Worm (Caenorhabditis elegans): ENCODE measurements around the gene ipla-7.

DNA sequence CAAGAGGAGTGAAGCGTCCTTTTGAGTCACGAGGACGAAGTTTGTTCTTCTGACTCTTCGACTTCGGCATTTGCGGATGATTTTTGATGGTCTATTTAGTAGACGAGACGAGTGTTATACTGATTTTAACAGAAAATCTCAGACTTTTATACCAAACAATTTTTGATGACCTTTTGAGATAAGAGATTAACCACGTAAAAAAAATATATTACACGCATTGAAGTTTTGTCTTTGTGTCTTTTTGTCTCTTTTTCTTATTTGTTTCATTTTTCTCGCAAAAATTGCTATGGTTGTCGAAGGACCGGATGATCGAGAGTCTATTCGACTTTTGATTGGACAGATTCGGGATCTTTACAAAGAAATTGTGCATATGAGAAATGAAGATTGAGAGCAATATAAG, 48.8 kb upstream of the ipla-7 start, which contains the start of gene spch-1:
- TF ChIP-seq lin-39 (tag; optimal IDR thresholded peaks at IDR 0.05) (no peak), elt-3 (tag; optimal IDR thresholded peaks at IDR 0.05) (no peak), unc-39 (tag; optimal IDR thresholded peaks at IDR 0.05) (no peak), nhr-12 (tag; optimal IDR thresholded peaks at IDR 0.05) (no peak), snpc-4 (tag; optimal IDR thresholded peaks at IDR 0.05) (no peak), zag-1 (tag; optimal IDR thresholded peaks at IDR 0.05) (no peak), fos-1 (tag; optimal IDR thresholded peaks at IDR 0.05) (no peak), egl-27 (tag; optimal IDR thresholded peaks at IDR 0.05) (no peak), F13H6.1 (tag; optimal IDR thresholded peaks at IDR 0.05) (no peak), lin-13 (GFP tag; optimal IDR thresholded peaks at IDR 0.05) (no peak)
